Fruit fly (Drosophila melanogaster) whole organism, adult: Measurements from ENCODE around the gene CG8677.

Experiments
- CG11617 ChIP-seq: fragments of 200-800 bp; sonication (Bioruptor generic); optimal IDR thresholded peaks from 2 replicates; lab custom pipeline; 2017; ENCODE audit warnings: mild to moderate bottlenecking, missing biosample characterization, missing genetic modification reagents, missing genetic modification characterization
- CG12768 ChIP-seq: fragments of 200-800 bp; sonication (Bioruptor generic); optimal IDR thresholded peaks from 2 replicates; lab custom pipeline; 2017; ENCODE audit warnings: missing biosample characterization, missing genetic modification characterization, mild to moderate bottlenecking, moderate library complexity, missing genetic modification reagents
- CG14711 ChIP-seq: fragments of 200-800 bp; sonication (Bioruptor generic); optimal IDR thresholded peaks from 2 replicates; lab custom pipeline; 2018; ENCODE audit warnings: missing biosample characterization, mild to moderate bottlenecking, missing genetic modification characterization, moderate library complexity
- CG1620 ChIP-seq: fragments of 200-800 bp; sonication (Bioruptor generic); optimal IDR thresholded peaks from 2 replicates; lab custom pipeline; 2016; ENCODE audit warnings: missing biosample characterization, missing genetic modification characterization
- CG33017 ChIP-seq: fragments of 200-800 bp; sonication (Bioruptor generic); optimal IDR thresholded peaks from 2 replicates; lab custom pipeline; 2018; ENCODE audit warnings: missing biosample characterization, mild to moderate bottlenecking, missing genetic modification characterization, moderate library complexity
- CG5204 ChIP-seq: fragments of 200-800 bp; sonication (Bioruptor generic); optimal IDR thresholded peaks from 2 replicates; lab custom pipeline; 2016; ENCODE audit warnings: missing biosample characterization, missing genetic modification characterization
- CG7045 ChIP-seq: fragments of 200-800 bp; sonication (Bioruptor generic); optimal IDR thresholded peaks from 2 replicates; lab custom pipeline; 2017; ENCODE audit warnings: missing biosample characterization, mild to moderate bottlenecking, missing genetic modification characterization
- CG7101 ChIP-seq: fragments of 200-800 bp; sonication (Bioruptor generic); optimal IDR thresholded peaks from 2 replicates; lab custom pipeline; 2018; ENCODE audit warnings: missing biosample characterization, mild to moderate bottlenecking, missing genetic modification characterization, moderate library complexity
- Clk ChIP-seq: fragments of 200-800 bp; sonication (Bioruptor generic); optimal IDR thresholded peaks from 2 replicates; lab custom pipeline; 2017; ENCODE audit warnings: missing biosample characterization, missing genetic modification characterization
- Crg-1 ChIP-seq: fragments of 200-800 bp; sonication (Bioruptor generic); optimal IDR thresholded peaks from 2 replicates; lab custom pipeline; 2016; ENCODE audit warnings: missing biosample characterization, missing genetic modification characterization
- Hr96 ChIP-seq: fragments of 200-800 bp; sonication (Bioruptor generic); optimal IDR thresholded peaks from 2 replicates; lab custom pipeline; 2016; ENCODE audit warnings: missing biosample characterization, missing genetic modification characterization
- Mnt ChIP-seq: fragments of 200-800 bp; sonication (Bioruptor generic); optimal IDR thresholded peaks from 2 replicates; lab custom pipeline; 2016; ENCODE audit warnings: missing biosample characterization, mild to moderate bottlenecking, missing genetic modification characterization
- bab1 ChIP-seq: fragments of 200-800 bp; sonication (Bioruptor generic); optimal IDR thresholded peaks from 3 replicates; lab custom pipeline; 2019; ENCODE audit warnings: missing biosample characterization, mild to moderate bottlenecking, missing genetic modification characterization, moderate library complexity
- cic ChIP-seq: fragments of 200-800 bp; sonication (Bioruptor generic); optimal IDR thresholded peaks from 2 replicates; lab custom pipeline; 2017; ENCODE audit warnings: missing biosample characterization, mild to moderate bottlenecking, missing genetic modification characterization, moderate library complexity
- cnc ChIP-seq, 2 experiments: fragments of >200 bp; optimal IDR thresholded peaks; 2 replicates each; lab custom pipeline; 2017
- kay ChIP-seq: fragments of 200-800 bp; sonication (Bioruptor generic); peaks from one replicate; lab custom pipeline; 2016; ENCODE audit warnings: missing biosample characterization, missing genetic modification characterization, borderline replicate concordance
- ovo ChIP-seq: fragments of 200-800 bp; sonication (Bioruptor generic); optimal IDR thresholded peaks from 2 replicates; lab custom pipeline; 2016; ENCODE audit warnings: missing biosample characterization, missing genetic modification characterization
- pad ChIP-seq: fragments of 200-800 bp; sonication (Bioruptor generic); optimal IDR thresholded peaks from 3 replicates; lab custom pipeline; 2017; ENCODE audit warnings: missing biosample characterization, missing genetic modification characterization, mild to moderate bottlenecking, moderate library complexity, missing genetic modification reagents
- tj ChIP-seq: fragments of 200-800 bp; sonication (Bioruptor generic); optimal IDR thresholded peaks from 3 replicates; lab custom pipeline; 2017; ENCODE audit warnings: missing biosample characterization, mild to moderate bottlenecking, missing genetic modification characterization, moderate library complexity
- toe ChIP-seq: fragments of 200-800 bp; sonication (Bioruptor generic); optimal IDR thresholded peaks from 2 replicates; lab custom pipeline; 2016; ENCODE audit warnings: missing biosample characterization, missing genetic modification characterization

CG8677 gene

DNA sequence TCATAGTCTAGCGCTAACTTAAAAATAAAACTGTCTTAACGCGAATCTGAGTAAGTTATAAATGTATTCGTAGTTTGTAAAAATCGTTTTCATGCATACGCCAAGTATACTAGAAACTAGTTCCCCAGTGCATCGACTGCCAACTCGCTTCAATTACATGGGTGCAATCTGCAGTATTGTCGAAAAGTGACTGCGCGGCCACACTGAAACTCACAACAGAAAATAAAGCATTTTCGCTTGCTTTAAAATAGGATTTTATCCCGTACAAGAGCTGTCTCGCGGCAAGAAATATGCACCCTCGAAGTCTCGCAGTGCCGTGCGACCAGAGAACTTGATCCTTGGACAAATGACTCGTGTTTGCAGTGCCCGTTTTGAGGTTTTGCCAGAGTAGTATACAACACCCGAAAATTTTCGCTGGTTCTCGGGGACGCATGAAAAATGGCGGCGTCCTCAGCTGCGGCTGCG, at the start of gene CG8677:
Gene CG8677, plus strand, starts transcription at position 199 of the 465 bp plus-strand sequence.
- TF ChIP-seq CG14711 (tag; lab: Kevin White, UChicago) = peak; percentile 16
- peak; percentile 23 for TF ChIP-seq bab1 (GFP tag; lab: Kevin White, UChicago)
- TF ChIP-seq Mnt (GFP tag; lab: Kevin White, UChicago) = peak; percentile 1
- no peak for TF ChIP-seq Clk (GFP tag; lab: Kevin White, UChicago)
- no peak for TF ChIP-seq ovo (GFP tag; lab: Kevin White, UChicago)
- TF ChIP-seq cic = no peak
- TF ChIP-seq CG1620 (GFP tag; lab: Kevin White, UChicago) = peak; percentile 2
- no peak for TF ChIP-seq tj

DNA sequence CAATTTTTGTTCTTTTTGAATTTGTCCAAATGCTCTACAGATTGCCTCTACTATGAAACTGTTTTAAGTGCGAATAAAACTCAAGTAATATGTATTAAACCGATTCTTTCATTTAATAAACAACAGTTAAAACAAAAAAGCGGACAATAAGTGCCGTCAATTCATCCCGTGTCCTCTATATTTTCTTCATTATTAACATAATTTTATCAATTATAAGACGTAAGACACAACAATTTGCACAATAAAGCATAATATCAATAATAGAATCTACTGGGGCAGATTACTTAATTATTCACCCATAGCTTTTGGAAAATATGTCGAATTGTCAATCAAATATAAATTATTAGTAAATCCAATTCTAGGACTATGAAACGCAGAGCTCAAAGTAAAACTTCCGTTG, 48.2 kb upstream of the CG8677 start, which contains the start of gene CG31627:
Gene CG31627, plus strand, starts transcription at position 301 of the 400 bp plus-strand sequence.
- TF ChIP-seq CG12768 (GFP tag; lab: Kevin White, UChicago) = no peak
- TF ChIP-seq ovo (GFP tag; lab: Kevin White, UChicago) = no peak
- no peak for TF ChIP-seq Crg-1 (GFP tag; lab: Kevin White, UChicago)
- TF ChIP-seq toe (GFP tag; lab: Kevin White, UChicago) = no peak

DNA sequence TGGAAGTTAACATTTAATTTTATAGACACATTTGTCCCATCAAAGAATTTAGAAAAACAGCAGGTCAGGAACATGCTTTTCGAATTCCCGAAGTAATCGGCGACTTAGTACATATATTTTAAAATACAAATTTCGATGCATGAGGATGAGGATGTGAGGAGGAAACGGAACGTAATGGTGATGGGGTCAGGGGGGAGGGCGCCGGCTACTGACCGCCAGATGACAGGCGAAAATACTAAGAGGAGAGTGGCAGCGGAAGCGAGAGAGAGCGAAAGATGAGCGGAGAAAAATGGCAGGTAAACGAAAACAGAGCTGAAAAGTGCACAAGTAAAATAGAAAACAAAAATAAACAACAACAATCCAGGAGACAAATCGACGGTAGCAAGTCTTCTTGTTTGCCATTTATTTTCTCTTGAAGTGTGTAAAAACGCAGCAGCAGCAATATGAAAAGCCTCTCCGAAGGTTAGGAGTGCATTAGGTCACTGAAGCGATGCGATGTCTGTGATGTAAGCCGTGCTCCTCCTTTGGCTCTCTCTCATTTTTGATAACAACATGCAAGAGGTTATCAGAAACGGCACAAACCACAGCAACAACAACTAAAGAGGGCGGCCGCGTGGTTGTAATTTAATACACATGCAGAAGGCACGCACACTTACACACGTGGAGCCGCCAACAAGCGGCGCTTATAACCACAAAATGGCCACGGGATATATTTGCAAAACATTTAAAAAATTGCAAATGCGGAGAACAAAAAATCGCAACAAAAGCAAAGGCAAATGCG, 42.5 kb upstream of the CG8677 start:
- no peak for TF ChIP-seq kay (GFP tag; lab: Kevin White, UChicago)
- TF ChIP-seq CG12768 (GFP tag; lab: Kevin White, UChicago) = no peak
- TF ChIP-seq cic = peak; percentile 42
- peak; percentile 88 for TF ChIP-seq Mnt (GFP tag; lab: Kevin White, UChicago)
- TF ChIP-seq tj = peak; percentile 41
- TF ChIP-seq Crg-1 (GFP tag; lab: Kevin White, UChicago) = peak; percentile 10

DNA sequence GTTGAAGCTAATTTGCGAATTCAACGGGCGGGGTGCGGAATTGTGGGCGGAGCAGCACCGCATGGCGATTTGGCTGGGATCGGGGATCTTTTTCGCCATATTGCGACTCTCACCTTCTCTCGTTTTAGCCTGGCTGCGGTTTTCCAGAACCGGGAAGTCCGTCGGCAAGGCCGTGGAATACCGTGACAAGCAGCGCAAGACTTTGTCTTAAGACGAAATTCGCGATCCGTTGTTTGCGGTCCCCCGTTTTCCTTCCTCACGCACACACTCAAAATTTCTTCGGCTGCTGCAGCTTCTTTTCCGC, 41.9 kb upstream of the CG8677 start:
- no peak for TF ChIP-seq CG33017 (tag; lab: Kevin White, UChicago)
- TF ChIP-seq Hr96 = no peak
- TF ChIP-seq tj = no peak
- TF ChIP-seq cic = no peak
- TF ChIP-seq CG12768 (GFP tag; lab: Kevin White, UChicago) = no peak
- no peak for TF ChIP-seq CG14711 (tag; lab: Kevin White, UChicago)
- no peak for TF ChIP-seq CG7101 (tag; lab: Kevin White, UChicago)
- no peak for TF ChIP-seq toe (GFP tag; lab: Kevin White, UChicago)
- no peak for TF ChIP-seq Mnt (GFP tag; lab: Kevin White, UChicago)
- TF ChIP-seq bab1 (GFP tag; lab: Kevin White, UChicago) = no peak
- TF ChIP-seq Clk (GFP tag; lab: Kevin White, UChicago) = no peak

DNA sequence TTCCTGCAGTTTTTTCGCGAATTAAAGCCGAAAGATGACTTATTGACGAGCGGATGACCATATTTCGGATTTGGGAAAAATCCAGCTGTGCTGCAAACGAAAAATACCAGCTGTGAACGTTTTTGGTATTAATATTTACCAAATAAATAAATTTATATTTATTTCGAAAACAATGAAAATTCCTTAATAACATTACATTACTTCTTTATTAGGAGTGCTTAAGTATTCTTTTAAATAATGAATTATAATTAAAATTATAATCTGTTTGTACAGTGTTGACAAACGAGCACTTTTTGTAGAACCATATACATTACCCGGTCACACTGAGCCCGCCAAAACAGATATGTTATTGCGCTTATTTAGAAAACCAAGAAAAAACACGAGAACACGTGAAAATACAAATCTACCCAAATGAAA, 41.5 kb upstream of the CG8677 start, which contains the start of the genes bur and Mcm10:
Gene bur, minus strand, starts transcription at position 69 of the 417 bp plus-strand sequence.
Gene Mcm10, plus strand, starts transcription at position 319 of the 417 bp plus-strand sequence.
- TF ChIP-seq kay (GFP tag; lab: Kevin White, UChicago) = no peak
- no peak for TF ChIP-seq Crg-1 (GFP tag; lab: Kevin White, UChicago)
- TF ChIP-seq CG7101 (tag; lab: Kevin White, UChicago) = peak; percentile 42
- TF ChIP-seq pad = peak; percentile 2
- peak; percentile 27 for TF ChIP-seq CG14711 (tag; lab: Kevin White, UChicago)

DNA sequence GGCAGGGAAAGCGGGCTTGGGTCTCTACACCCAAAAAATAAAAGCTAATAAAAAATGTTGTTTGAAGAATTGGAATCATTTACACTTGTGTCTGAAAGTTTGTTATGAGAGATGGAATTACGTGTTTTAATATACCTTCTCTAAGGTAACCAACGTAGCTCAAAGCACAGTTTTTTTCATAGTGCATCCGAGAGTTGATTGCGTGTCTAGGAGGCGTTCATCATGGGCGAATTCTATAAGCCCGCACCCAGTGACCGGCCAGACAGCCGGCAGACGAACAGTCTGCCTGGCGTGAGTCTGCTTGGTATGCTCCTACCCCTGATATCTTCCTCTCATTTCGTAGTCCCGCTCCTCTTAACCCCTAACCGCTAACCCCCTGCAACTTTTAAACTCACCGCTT, 33.4 kb upstream of the CG8677 start:
- no peak for TF ChIP-seq CG1620 (GFP tag; lab: Kevin White, UChicago)
- TF ChIP-seq CG7101 (tag; lab: Kevin White, UChicago) = no peak
- no peak for TF ChIP-seq cnc (optimal IDR thresholded peaks at IDR 0.05; lab: Kevin White, UChicago)
- TF ChIP-seq Mnt (GFP tag; lab: Kevin White, UChicago) = no peak
- no peak for TF ChIP-seq bab1 (GFP tag; lab: Kevin White, UChicago)
- no peak for TF ChIP-seq CG5204
- no peak for TF ChIP-seq CG7045 (GFP tag; lab: Kevin White, UChicago)
- no peak for TF ChIP-seq tj
- TF ChIP-seq Clk (GFP tag; lab: Kevin White, UChicago) = no peak
- no peak for TF ChIP-seq CG12768 (GFP tag; lab: Kevin White, UChicago)
- TF ChIP-seq CG11617 (GFP tag; lab: Kevin White, UChicago) = no peak
- TF ChIP-seq cic = no peak

DNA sequence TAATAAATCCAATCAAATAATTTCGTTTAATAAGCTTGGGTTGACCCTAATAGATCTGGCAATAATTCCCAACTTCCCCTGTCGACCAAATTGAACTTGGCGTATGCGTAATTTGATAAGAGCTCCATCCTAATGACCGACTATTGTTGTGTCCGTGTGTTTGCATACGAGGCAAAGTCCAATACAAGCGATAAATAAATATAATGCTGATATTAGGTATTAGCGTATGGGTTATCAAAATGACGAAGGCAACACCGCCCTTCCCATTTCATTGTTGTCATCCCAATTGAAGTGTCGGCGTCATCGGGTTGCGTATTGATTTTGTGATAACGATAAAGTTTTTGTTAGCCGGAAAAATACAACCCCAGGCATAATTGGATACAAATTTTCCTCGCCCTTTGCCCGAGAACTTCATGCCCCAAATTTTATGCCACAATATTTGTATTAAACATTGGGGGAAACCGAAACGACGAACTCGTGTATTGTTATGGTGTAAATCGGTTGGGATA, 31.8 kb upstream of the CG8677 start:
- no peak for TF ChIP-seq cnc (optimal IDR thresholded peaks at IDR 0.05; lab: Kevin White, UChicago)
- TF ChIP-seq CG33017 (tag; lab: Kevin White, UChicago) = no peak
- TF ChIP-seq Clk (GFP tag; lab: Kevin White, UChicago) = no peak
- TF ChIP-seq CG14711 (tag; lab: Kevin White, UChicago) = no peak
- no peak for TF ChIP-seq CG12768 (GFP tag; lab: Kevin White, UChicago)
- TF ChIP-seq CG1620 (GFP tag; lab: Kevin White, UChicago) = no peak
- no peak for TF ChIP-seq CG11617 (GFP tag; lab: Kevin White, UChicago)
- TF ChIP-seq kay (GFP tag; lab: Kevin White, UChicago) = no peak
- no peak for TF ChIP-seq CG7045 (GFP tag; lab: Kevin White, UChicago)
- TF ChIP-seq ovo (GFP tag; lab: Kevin White, UChicago) = no peak
- TF ChIP-seq CG7101 (tag; lab: Kevin White, UChicago) = no peak
- TF ChIP-seq bab1 (GFP tag; lab: Kevin White, UChicago) = no peak
- TF ChIP-seq Mnt (GFP tag; lab: Kevin White, UChicago) = no peak
- no peak for TF ChIP-seq toe (GFP tag; lab: Kevin White, UChicago)
- no peak for TF ChIP-seq cic
- TF ChIP-seq Hr96 = no peak
